Fruit fly (Drosophila melanogaster) whole organism, embryonic: ENCODE results near the gene dikar.
A peak's percentile ranks its signal among the peaks of the same experiment; 100 is the strongest.

Source experiments
- Aef1 ChIP-seq: fragments of 200-800 bp; sonication (Bioruptor generic); IDR thresholded peaks from 3 replicates; pipeline ENCODE4 v1.3.6; 2022; ENCODE audit warnings: missing biosample characterization, missing genetic modification characterization
- B-H1 ChIP-seq: fragments of 200-800 bp; sonication (Bioruptor generic); IDR thresholded peaks from 3 replicates; pipeline ENCODE4 v1.3.6; 2022; ENCODE audit warnings: missing biosample characterization, missing genetic modification characterization
- BtbVII ChIP-seq: fragments of 200-800 bp; sonication (Bioruptor generic); optimal IDR thresholded peaks from 3 replicates; lab custom pipeline; 2017; ENCODE audit warnings: missing biosample characterization, mild to moderate bottlenecking, missing genetic modification characterization
- CG10543 ChIP-seq: fragments of 200-800 bp; sonication (Bioruptor generic); optimal IDR thresholded peaks from 3 replicates; lab custom pipeline; 2017; ENCODE audit warnings: missing biosample characterization, mild to moderate bottlenecking, missing genetic modification characterization, moderate library complexity
- CG12219 ChIP-seq: fragments of 200-800 bp; sonication (Bioruptor generic); optimal IDR thresholded peaks from 3 replicates; lab custom pipeline; 2018; ENCODE audit warnings: missing biosample characterization, mild to moderate bottlenecking, missing genetic modification characterization
- CG12769 ChIP-seq: fragments of 200-800 bp; sonication (Bioruptor generic); optimal IDR thresholded peaks from 2 replicates; lab custom pipeline; 2019; ENCODE audit warnings: missing biosample characterization, mild to moderate bottlenecking, missing genetic modification characterization, moderate library complexity
- CG13775 ChIP-seq: fragments of 200-800 bp; sonication (Bioruptor generic); optimal IDR thresholded peaks from 3 replicates; lab custom pipeline; 2017; ENCODE audit warnings: missing biosample characterization, mild to moderate bottlenecking, missing genetic modification characterization
- CG18011 ChIP-seq: fragments of 200-800 bp; sonication (Bioruptor generic); optimal IDR thresholded peaks from 2 replicates; lab custom pipeline; 2017; ENCODE audit warnings: missing biosample characterization, missing genetic modification characterization, mild to moderate bottlenecking, moderate library complexity, missing genotype
- CG2116 ChIP-seq: fragments of 200-800 bp; sonication (Bioruptor generic); optimal IDR thresholded peaks from 3 replicates; lab custom pipeline; 2018; ENCODE audit warnings: missing biosample characterization, mild to moderate bottlenecking, missing genetic modification characterization
- CG2202 ChIP-seq: fragments of 200-800 bp; sonication (Bioruptor generic); optimal IDR thresholded peaks from 2 replicates; lab custom pipeline; 2018; ENCODE audit warnings: missing biosample characterization, mild to moderate bottlenecking, missing genetic modification characterization
- CG32767 ChIP-seq: fragments of 200-800 bp; sonication (Bioruptor generic); IDR thresholded peaks from 2 replicates; pipeline ENCODE4 v1.3.6; 2022; ENCODE audit warnings: missing biosample characterization, missing genetic modification characterization
- CG32772 ChIP-seq: fragments of 200-800 bp; sonication (Bioruptor generic); IDR thresholded peaks from 2 replicates; pipeline ENCODE4 v1.3.6; 2022; ENCODE audit warnings: missing biosample characterization, missing genetic modification characterization
- CG4282 ChIP-seq: fragments of 200-800 bp; sonication (Bioruptor generic); optimal IDR thresholded peaks from 2 replicates; lab custom pipeline; 2016; ENCODE audit warnings: missing biosample characterization, missing genetic modification characterization
- CG4854 ChIP-seq: fragments of 200-800 bp; sonication (Bioruptor generic); optimal IDR thresholded peaks from 2 replicates; lab custom pipeline; 2016; ENCODE audit warnings: missing biosample characterization, missing genetic modification characterization, inconsistent platforms
- CG6175 ChIP-seq: fragments of 200-800 bp; sonication (Bioruptor generic); IDR thresholded peaks from 3 replicates; pipeline ENCODE4 v1.3.6; 2022; ENCODE audit warnings: missing biosample characterization, missing genetic modification characterization
- CG7271 ChIP-seq: fragments of 200-800 bp; sonication (Bioruptor generic); optimal IDR thresholded peaks from 2 replicates; lab custom pipeline; 2018; ENCODE audit warnings: missing biosample characterization, mild to moderate bottlenecking, missing genetic modification characterization, moderate library complexity
- CG7745 ChIP-seq: fragments of 200-800 bp; sonication (Bioruptor generic); optimal IDR thresholded peaks from 2 replicates; lab custom pipeline; 2018; ENCODE audit warnings: missing biosample characterization, mild to moderate bottlenecking, missing genetic modification characterization, moderate library complexity
- CG7928 ChIP-seq: fragments of 200-800 bp; sonication (Bioruptor generic); optimal IDR thresholded peaks from 2 replicates; lab custom pipeline; 2017; ENCODE audit warnings: missing biosample characterization, mild to moderate bottlenecking, missing genetic modification characterization
- CG8765 ChIP-seq: fragments of 200-800 bp; sonication (Bioruptor generic); IDR thresholded peaks from 2 replicates; pipeline ENCODE4 v1.3.6; 2022; ENCODE audit warnings: missing biosample characterization, missing genetic modification characterization
- CG8924 ChIP-seq: fragments of 200-800 bp; optimal IDR thresholded peaks from 3 replicates; lab custom pipeline; 2019; ENCODE audit warnings: missing biosample characterization, mild to moderate bottlenecking, missing genetic modification characterization, moderate library complexity
- Deaf1 ChIP-seq: fragments of 200-800 bp; optimal IDR thresholded peaks from 3 replicates; lab custom pipeline; 2019; ENCODE audit warnings: missing biosample characterization, mild to moderate bottlenecking, missing genetic modification characterization, moderate library complexity
- Drgx ChIP-seq: fragments of 200-800 bp; sonication (Bioruptor generic); IDR thresholded peaks from 2 replicates; pipeline ENCODE4 v1.3.6; 2022; ENCODE audit warnings: missing biosample characterization, missing genetic modification characterization
- Gsc ChIP-seq: fragments of 200-800 bp; sonication (Bioruptor generic); IDR thresholded peaks from 2 replicates; pipeline ENCODE4 v1.3.6; 2022; ENCODE audit warnings: missing biosample characterization, missing genetic modification characterization
- H15 ChIP-seq: fragments of 200-800 bp; sonication (Bioruptor generic); IDR thresholded peaks from 3 replicates; pipeline ENCODE4 v1.3.6; 2022; ENCODE audit warnings: missing biosample characterization, missing genetic modification characterization
- Hr78 ChIP-seq, 2 experiments: fragments of 200-800 bp in 1 of 2; fragments of >200 bp in 1 of 2; sonication (Bioruptor generic) in 1 of 2; optimal IDR thresholded peaks; 2 replicates each; lab custom pipeline; 2017 to 2019; ENCODE audit warnings: missing biosample characterization in 2 of 2, missing genetic modification characterization in 2 of 2, mild to moderate bottlenecking in 1 of 2, moderate library complexity in 1 of 2
- Jarid2 ChIP-seq: fragments of 200-800 bp; sonication (Bioruptor generic); optimal IDR thresholded peaks from 3 replicates; lab custom pipeline; 2017; ENCODE audit warnings: mild to moderate bottlenecking, missing biosample characterization, missing genetic modification reagents, missing genetic modification characterization
- NFAT ChIP-seq: fragments of 200-800 bp; sonication (Bioruptor generic); IDR thresholded peaks from 2 replicates; pipeline ENCODE4 v1.3.6; 2022; ENCODE audit warnings: missing biosample characterization, missing genetic modification characterization
- Opbp ChIP-seq: fragments of 200-800 bp; sonication (Bioruptor generic); IDR thresholded peaks from 3 replicates; pipeline ENCODE4 v1.3.6; 2022; ENCODE audit warnings: missing biosample characterization, missing genetic modification characterization; ENCODE audit not compliant: partially characterized antibody
- Sin3A ChIP-seq: fragments of >200 bp; optimal IDR thresholded peaks from 2 replicates; lab custom pipeline; 2018
- Trl ChIP-seq, 3 experiments: fragments of >200 bp in 2 of 3; fragments of 200-800 bp in 1 of 3; sonication (Bioruptor generic) in 1 of 3; optimal IDR thresholded peaks; 2 replicates in 1 of 3; 3 replicates in 2 of 3; lab custom pipeline; 2016 to 2017; ENCODE audit warnings: missing biosample characterization in 1 of 3, missing genetic modification characterization in 1 of 3
- Xrp1 ChIP-seq: fragments of 200-800 bp; sonication (Bioruptor generic); IDR thresholded peaks from 2 replicates; pipeline ENCODE4 v1.3.6; 2022; ENCODE audit warnings: missing biosample characterization, missing genetic modification characterization
- al ChIP-seq: fragments of 200-800 bp; sonication (Bioruptor generic); IDR thresholded peaks from 2 replicates; pipeline ENCODE4 v1.3.6; 2022; ENCODE audit warnings: missing biosample characterization, missing genetic modification characterization
- chn ChIP-seq: fragments of 200-800 bp; sonication (Bioruptor generic); optimal IDR thresholded peaks from 2 replicates; lab custom pipeline; 2016; ENCODE audit warnings: missing biosample characterization, missing genetic modification characterization
- ci ChIP-seq: fragments of 200-800 bp; sonication (Bioruptor generic); IDR thresholded peaks from 3 replicates; pipeline ENCODE4 v1.3.6; 2022; ENCODE audit warnings: missing biosample characterization, missing genetic modification characterization
- ems ChIP-seq: fragments of 200-800 bp; sonication (Bioruptor generic); optimal IDR thresholded peaks from 3 replicates; lab custom pipeline; 2016; ENCODE audit warnings: missing biosample characterization, missing genetic modification characterization
- nau ChIP-seq: fragments of 200-800 bp; sonication (Bioruptor generic); optimal IDR thresholded peaks from 3 replicates; lab custom pipeline; 2017; ENCODE audit warnings: missing biosample characterization, mild to moderate bottlenecking, missing genetic modification characterization, missing genetic modification reagents
- odd ChIP-seq: fragments of 200-800 bp; sonication (Bioruptor generic); optimal IDR thresholded peaks from 2 replicates; lab custom pipeline; 2017; ENCODE audit warnings: missing biosample characterization, mild to moderate bottlenecking, missing genetic modification characterization
- pzg ChIP-seq: fragments of 200-800 bp; sonication (Bioruptor generic); optimal IDR thresholded peaks from 3 replicates; lab custom pipeline; 2018; ENCODE audit warnings: missing biosample characterization, mild to moderate bottlenecking, missing genetic modification characterization, moderate library complexity
- rib ChIP-seq: fragments of 200-800 bp; sonication (Bioruptor generic); IDR thresholded peaks from 2 replicates; pipeline ENCODE4 v1.3.6; 2022; ENCODE audit warnings: missing biosample characterization, missing genetic modification characterization
- ro ChIP-seq: fragments of 200-800 bp; sonication (Bioruptor generic); IDR thresholded peaks from 2 replicates; pipeline ENCODE4 v1.3.6; 2022; ENCODE audit warnings: missing biosample characterization, missing genetic modification characterization
- run ChIP-seq: fragments of 200-800 bp; sonication (Bioruptor generic); optimal IDR thresholded peaks from 3 replicates; lab custom pipeline; 2018; ENCODE audit warnings: missing biosample characterization, mild to moderate bottlenecking, missing genetic modification characterization
- salm ChIP-seq: fragments of 200-800 bp; sonication (Bioruptor generic); optimal IDR thresholded peaks from 2 replicates; lab custom pipeline; 2018; ENCODE audit warnings: missing biosample characterization, mild to moderate bottlenecking, missing genetic modification characterization
- sc ChIP-seq, 3 experiments: fragments of >200 bp in 2 of 3; fragments of 200-800 bp in 1 of 3; sonication (Bioruptor generic) in 1 of 3; optimal IDR thresholded peaks; 2 replicates in 2 of 3; 3 replicates in 1 of 3; lab custom pipeline; 2017; ENCODE audit warnings: mild to moderate bottlenecking in 1 of 3, missing biosample characterization in 1 of 3, missing genetic modification characterization in 1 of 3, missing genetic modification reagents in 1 of 3
- schlank ChIP-seq: fragments of 200-800 bp; sonication (Bioruptor generic); optimal IDR thresholded peaks from 2 replicates; lab custom pipeline; 2018; ENCODE audit warnings: missing biosample characterization, mild to moderate bottlenecking, missing genetic modification characterization
- slbo ChIP-seq: fragments of 200-800 bp; sonication (Bioruptor generic); IDR thresholded peaks from 2 replicates; pipeline ENCODE4 v1.3.6; 2022; ENCODE audit warnings: missing biosample characterization, missing genetic modification characterization
- sr ChIP-seq: fragments of 200-800 bp; sonication (Bioruptor generic); IDR thresholded peaks from 3 replicates; pipeline ENCODE4 v1.3.6; 2022; ENCODE audit warnings: missing biosample characterization, missing genetic modification characterization
- tna ChIP-seq: fragments of 200-800 bp; sonication (Bioruptor generic); IDR thresholded peaks from 2 replicates; pipeline ENCODE4 v1.3.6; 2022; ENCODE audit warnings: missing biosample characterization, missing genetic modification characterization; ENCODE audit not compliant: partially characterized antibody
- zen2 ChIP-seq: fragments of 200-800 bp; sonication (Bioruptor generic); IDR thresholded peaks from 3 replicates; pipeline ENCODE4 v1.3.6; 2022; ENCODE audit warnings: missing biosample characterization, missing genetic modification characterization; ENCODE audit not compliant: partially characterized antibody
- zf30C ChIP-seq: fragments of 200-800 bp; sonication (Bioruptor generic); optimal IDR thresholded peaks from 3 replicates; lab custom pipeline; 2018; ENCODE audit warnings: missing biosample characterization, mild to moderate bottlenecking, missing genetic modification characterization

Gene dikar

dm6 chr3L:6704468-6705056 is 38.4 kb downstream of the dikar start, which contains the start of gene CG8519:
Gene CG8519, plus strand, starts transcription at chr3L:6704860.
- TF ChIP-seq schlank (tag; lab: Kevin White, UChicago) (no peak), CG7271 (tag; lab: Kevin White, UChicago) (no peak), ci (GFP tag; lab: Robert Waterston, UW) (0 out of 3 replicates have a peak, but pooled peaks have one; percentile 14), H15 (GFP tag; lab: Robert Waterston, UW) (no peak), CG12219 (GFP tag; lab: Kevin White, UChicago) (no peak), rib (GFP tag; lab: Robert Waterston, UW) (0 out of 2 replicates have a peak, but pooled peaks have one; percentile 46), chn (no peak), CG4282 (no peak), Gsc (GFP tag; lab: Robert Waterston, UW) (no peak), B-H1 (GFP tag; lab: Robert Waterston, UW) (no peak), CG6175 (0 out of 3 replicates have a peak, but pooled peaks have one; percentile 29), Sin3A (no peak), salm (no peak), pzg (no peak), slbo (no peak), CG18011 (GFP tag; lab: Kevin White, UChicago) (no peak), CG7928 (GFP tag; lab: Kevin White, UChicago) (no peak), CG7745 (tag; lab: Kevin White, UChicago) (no peak), BtbVII (GFP tag; lab: Kevin White, UChicago) (no peak), sr (GFP tag; lab: Robert Waterston, UW) (no peak), zen2 (0 out of 3 replicates have a peak, but pooled peaks have one; percentile 6), CG32772 (GFP tag; lab: Robert Waterston, UW) (peak; percentile 36; the same call in 1 of the 2 replicates), Deaf1 (tag; lab: Kevin White, UChicago) (peak; percentile 82), CG8765 (no peak), sc (optimal IDR thresholded peaks at IDR 0.05; lab: Kevin White, UChicago) (no peak), sc (GFP tag; optimal IDR thresholded peaks at IDR 0.05; lab: Kevin White, UChicago) (no peak), ro (no peak), odd (GFP tag; lab: Kevin White, UChicago) (no peak), NFAT (no peak), Xrp1 (GFP tag; lab: Robert Waterston, UW) (no peak), Hr78 (GFP tag; optimal IDR thresholded peaks at IDR 0.05; lab: Kevin White, UChicago) (peak in 1 of 2 experiments; percentile 85), CG8924 (tag; lab: Kevin White, UChicago) (no peak), CG4854 (no peak), CG2202 (tag; lab: Kevin White, UChicago) (no peak), Aef1 (no peak), CG12769 (tag; lab: Kevin White, UChicago) (peak; percentile 98), Drgx (GFP tag; lab: Robert Waterston, UW) (peak; percentile 35; the same call in 1 of the 2 replicates), run (tag; lab: Kevin White, UChicago) (no peak), CG32767 (GFP tag; lab: Robert Waterston, UW) (no peak), Trl (optimal IDR thresholded peaks at IDR 0.05; lab: Kevin White, UChicago) (peak in 1 of 2 experiments; percentile 14), Trl (GFP tag; optimal IDR thresholded peaks at IDR 0.05; lab: Kevin White, UChicago) (no peak), CG10543 (peak; percentile 27), ems (GFP tag; lab: Kevin White, UChicago) (no peak), zf30C (no peak), tna (GFP tag; lab: Robert Waterston, UW) (no peak), Opbp (GFP tag; lab: Robert Waterston, UW) (0 out of 3 replicates have a peak, but pooled peaks have one; percentile 6), al (GFP tag; lab: Robert Waterston, UW) (no peak), nau (GFP tag; lab: Kevin White, UChicago) (peak; percentile 52), CG2116 (GFP tag; lab: Kevin White, UChicago) (no peak), Jarid2 (GFP tag; lab: Kevin White, UChicago) (no peak), CG13775 (GFP tag; lab: Kevin White, UChicago) (no peak)
